Worm (Caenorhabditis elegans): ENCODE data around the gene F32E10.8.
A peak's percentile ranks its signal among the peaks of the same experiment; 100 is the strongest.

Gene F32E10.8

DNA sequence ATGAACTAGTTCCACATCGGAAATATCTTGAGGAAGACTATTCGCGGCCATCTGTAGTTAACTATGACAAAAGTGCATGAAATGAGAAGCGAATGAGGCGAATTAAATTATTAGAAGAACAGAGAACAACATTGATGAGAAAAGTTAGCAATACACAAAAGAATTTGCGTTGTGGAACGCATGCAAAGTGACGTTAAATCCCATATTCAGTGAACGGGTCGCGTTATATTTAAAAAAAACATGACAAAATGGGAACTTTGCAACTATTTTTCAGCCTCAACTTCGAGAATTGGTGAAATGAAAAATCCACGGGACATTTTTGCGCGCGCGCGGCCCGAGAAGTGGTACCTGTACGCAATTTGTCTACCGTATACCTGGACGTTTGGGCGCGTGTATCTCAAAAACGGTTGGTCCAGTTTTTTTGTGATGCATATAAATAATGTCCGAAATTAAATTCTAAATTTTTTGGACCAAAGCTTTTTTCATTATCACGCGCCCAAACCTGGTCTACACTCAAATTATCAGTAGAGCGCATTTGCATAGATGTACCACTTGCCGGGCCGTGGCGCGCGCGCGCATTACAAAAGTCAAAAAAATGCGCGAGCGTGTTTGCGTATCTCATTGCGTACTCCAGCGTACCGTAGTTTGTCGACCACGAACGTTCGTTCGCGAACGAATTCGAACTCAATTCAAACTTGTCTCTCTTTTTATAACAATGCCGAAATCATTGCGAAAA is 19.4 kb upstream of the F32E10.8 start, which contains the start of the genes cdd-2 and oef-1:
Gene cdd-2 (minus strand): TSS at position 51 of the 736 bp plus-strand sequence.
Gene oef-1 (plus strand): TSS at position 575 of the 736 bp plus-strand sequence.
- no peak for TF ChIP-seq tbx-2 (tag; optimal IDR thresholded peaks at IDR 0.05)
- TF ChIP-seq elt-4 (tag; optimal IDR thresholded peaks at IDR 0.05) = no peak
- no peak for TF ChIP-seq fkh-6 (tag; optimal IDR thresholded peaks at IDR 0.05)
- no peak for TF ChIP-seq nhr-11 (tag; optimal IDR thresholded peaks at IDR 0.05)
- TF ChIP-seq hlh-6 (tag; optimal IDR thresholded peaks at IDR 0.05) = no peak
- no peak for TF ChIP-seq gmeb-2 (tag; optimal IDR thresholded peaks at IDR 0.05)

DNA sequence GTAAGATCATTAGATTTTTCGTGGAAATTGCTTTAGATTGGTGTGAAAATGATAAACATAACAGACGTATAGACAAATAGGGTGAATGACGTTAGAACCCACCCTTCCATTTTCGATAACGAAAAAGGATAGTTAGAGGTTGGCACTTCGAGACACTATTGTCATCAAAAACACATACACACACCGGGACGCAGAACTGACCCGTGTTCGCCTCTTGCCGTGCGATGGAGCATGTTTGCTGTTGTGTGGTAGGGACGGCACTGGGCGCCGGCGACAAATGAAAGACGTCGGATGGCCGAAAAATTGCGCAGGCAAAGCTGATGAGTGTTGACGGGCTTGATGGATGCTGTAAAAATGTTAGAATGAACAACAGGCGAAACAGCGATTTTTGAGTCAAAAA is 17.6 kb upstream of the F32E10.8 start:
- no peak for TF ChIP-seq C08G9.2 (tag; optimal IDR thresholded peaks at IDR 0.05)
- peak; percentile 1 for TF ChIP-seq tbx-2 (tag; optimal IDR thresholded peaks at IDR 0.05)
- no peak for TF ChIP-seq lin-11 (tag; optimal IDR thresholded peaks at IDR 0.05)

DNA sequence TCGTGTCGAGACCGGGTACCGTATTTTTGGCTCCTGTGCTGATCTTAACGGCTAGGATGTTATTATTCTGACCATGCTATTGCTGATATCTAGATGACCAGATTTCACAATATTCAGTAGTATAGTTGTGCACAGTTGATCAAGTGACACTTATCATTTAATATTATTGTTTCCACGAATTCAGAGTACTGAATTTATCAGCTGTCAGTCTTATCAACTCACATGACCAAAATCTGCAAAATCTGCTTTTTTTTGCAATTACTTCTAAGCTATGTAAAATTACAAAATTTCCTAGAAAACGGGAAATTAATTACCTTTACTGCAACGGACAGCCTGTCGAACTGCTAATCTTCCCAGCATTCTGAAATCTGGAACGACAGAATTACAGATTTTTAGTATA is 17.0 kb upstream of the F32E10.8 start, which contains the start of gene pam-1:
Gene pam-1 (minus strand): TSS at position 368 of the 400 bp plus-strand sequence.
- TF ChIP-seq lim-6 (tag; optimal IDR thresholded peaks at IDR 0.05) (no peak), syd-9 (tag; optimal IDR thresholded peaks at IDR 0.05) (no peak), che-1 (tag; optimal IDR thresholded peaks at IDR 0.05) (no peak), rnt-1 (tag; optimal IDR thresholded peaks at IDR 0.05) (no peak), ceh-31 (tag; optimal IDR thresholded peaks at IDR 0.05) (no peak), pat-9 (tag; optimal IDR thresholded peaks at IDR 0.05) (no peak), gmeb-2 (tag; optimal IDR thresholded peaks at IDR 0.05) (no peak), sox-4 (tag; optimal IDR thresholded peaks at IDR 0.05) (no peak), ceh-24 (tag; optimal IDR thresholded peaks at IDR 0.05) (no peak), fkh-6 (tag; optimal IDR thresholded peaks at IDR 0.05) (no peak), ref-2 (tag; optimal IDR thresholded peaks at IDR 0.05) (no peak), unc-3 (GFP tag; conservative IDR thresholded peaks at IDR 0.05) (no peak), unc-3 (tag; optimal IDR thresholded peaks at IDR 0.05) (no peak), ceh-22 (tag; optimal IDR thresholded peaks at IDR 0.05) (no peak), odd-2 (tag; optimal IDR thresholded peaks at IDR 0.05) (no peak)

DNA sequence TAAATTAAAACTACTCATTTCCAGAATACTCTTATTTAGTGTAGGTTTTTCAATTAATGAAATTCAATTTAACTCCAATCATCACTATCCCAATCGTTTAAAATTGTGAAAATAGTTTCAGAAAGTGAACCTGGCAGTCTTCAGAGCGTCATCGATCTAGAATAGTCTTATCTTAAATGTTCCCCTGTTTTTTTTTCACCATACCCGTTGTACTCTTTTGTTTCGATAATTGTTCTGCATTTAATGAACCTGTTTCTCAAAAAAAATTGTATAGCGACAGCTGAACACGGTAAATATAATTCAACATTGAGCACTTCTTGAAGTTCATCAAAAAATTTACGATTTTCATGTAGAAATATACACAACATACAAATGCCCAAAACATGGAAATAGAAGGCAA is 16.2 kb upstream of the F32E10.8 start:
- no peak for TF ChIP-seq ceh-2 (tag; optimal IDR thresholded peaks at IDR 0.05)
- TF ChIP-seq pqm-1 (tag; optimal IDR thresholded peaks at IDR 0.05) = no peak
- TF ChIP-seq elt-4 (tag; optimal IDR thresholded peaks at IDR 0.05) = no peak

DNA sequence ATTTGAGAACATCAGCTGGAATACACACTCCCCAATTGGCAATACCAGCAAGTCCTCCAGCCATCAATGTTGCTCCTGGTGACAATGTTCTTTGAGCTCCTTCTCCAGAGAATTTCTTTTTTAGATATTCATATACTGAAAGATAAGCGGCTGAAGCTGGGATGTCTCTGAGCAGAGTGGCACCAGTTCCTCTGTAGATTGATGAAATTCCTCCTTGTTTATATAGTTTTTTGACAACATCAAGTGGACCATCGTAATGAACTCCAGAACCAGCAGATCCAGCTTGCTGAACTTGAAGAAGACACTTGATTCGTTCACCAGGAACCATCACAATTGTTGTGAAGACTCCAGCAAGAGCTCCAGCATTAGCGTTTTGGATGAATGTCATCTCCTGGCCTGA is 15.3 kb upstream of the F32E10.8 start:
- TF ChIP-seq ceh-24 (tag; optimal IDR thresholded peaks at IDR 0.05) (no peak), tbx-2 (tag; optimal IDR thresholded peaks at IDR 0.05) (no peak), pqm-1 (tag; optimal IDR thresholded peaks at IDR 0.05) (no peak), pag-3 (tag; optimal IDR thresholded peaks at IDR 0.05; ENCODE audit: borderline replicate concordance) (no peak), eyg-1 (tag; optimal IDR thresholded peaks at IDR 0.05) (no peak), unc-55 (GFP tag; optimal IDR thresholded peaks at IDR 0.05) (no peak), pax-1 (tag; optimal IDR thresholded peaks at IDR 0.05) (no peak), sdc-2 (tag; optimal IDR thresholded peaks at IDR 0.05) (no peak), hlh-15 (tag; optimal IDR thresholded peaks at IDR 0.05) (no peak), T23F11.4 (GFP tag; optimal IDR thresholded peaks at IDR 0.05) (no peak), madf-2 (tag; optimal IDR thresholded peaks at IDR 0.05) (no peak)

DNA sequence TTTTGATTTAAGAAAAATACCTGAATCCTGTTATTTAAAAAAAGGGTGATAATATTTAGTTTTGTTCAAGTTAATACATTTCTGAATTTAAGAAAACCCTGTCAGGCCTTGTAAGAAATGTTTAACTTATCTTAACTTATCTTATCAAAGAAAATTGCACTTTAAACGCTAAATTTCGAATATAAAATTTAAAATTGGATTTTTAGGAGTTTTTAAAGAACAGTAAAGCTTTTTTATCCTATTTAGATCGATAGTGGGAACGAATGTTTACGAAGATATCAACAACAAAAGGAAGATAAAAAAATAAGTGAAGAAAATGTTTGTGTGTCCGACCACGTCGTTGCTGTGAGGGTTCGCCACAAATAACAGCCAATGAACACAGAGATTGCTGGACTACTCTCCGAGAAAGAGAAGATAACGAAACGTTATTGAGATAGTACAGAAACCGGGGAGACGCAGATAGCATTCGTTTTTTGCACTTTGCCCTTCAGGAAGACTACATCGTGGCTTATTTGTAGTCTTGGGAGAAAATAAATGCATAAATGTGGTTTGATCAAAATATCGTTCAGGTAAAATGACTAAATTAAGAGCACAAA is 14.4 kb upstream of the F32E10.8 start, which contains the start of gene dif-1:
Gene dif-1 (minus strand): TSS at position 51 of the 596 bp plus-strand sequence.
- TF ChIP-seq npax-4 (tag; optimal IDR thresholded peaks at IDR 0.05) = no peak
- no peak for TF ChIP-seq F13H6.1 (tag; optimal IDR thresholded peaks at IDR 0.05)
- peak; percentile 33 for TF ChIP-seq nfya-1 (tag; optimal IDR thresholded peaks at IDR 0.05)
- TF ChIP-seq ztf-16 (tag; optimal IDR thresholded peaks at IDR 0.05) = no peak
- no peak for TF ChIP-seq ahr-1 (tag; optimal IDR thresholded peaks at IDR 0.05)
- peak; percentile 82 for TF ChIP-seq elt-2 (tag; optimal IDR thresholded peaks at IDR 0.05)
- TF ChIP-seq pax-1 (tag; optimal IDR thresholded peaks at IDR 0.05) = no peak
- no peak for TF ChIP-seq dmd-4 (tag; optimal IDR thresholded peaks at IDR 0.05; ENCODE audit: borderline replicate concordance)
- TF ChIP-seq T23F11.4 (GFP tag; optimal IDR thresholded peaks at IDR 0.05) = no peak
- no peak for TF ChIP-seq C38D4.7 (GFP tag; optimal IDR thresholded peaks at IDR 0.05)
- no peak for TF ChIP-seq pag-3 (tag; optimal IDR thresholded peaks at IDR 0.05; ENCODE audit: borderline replicate concordance)

Measured in whole organism, late embryonic.